Worm (Caenorhabditis elegans) whole organism, L1 larva: ENCODE results near the gene K03B8.11.
"Not testable (repeated sequence)": the region's sequence is repeated elsewhere in the genome, so short reads cannot be mapped to it uniquely, and the experiment has no call there.

ENCODE experiments used
- C04F5.9 ChIP-seq: sonication (generic microtip); optimal IDR thresholded peaks from 2 replicates; lab custom pipeline; 2016; ENCODE audit warnings: missing genetic modification characterization, missing compliant biosample characterization
- Y116A8C.19 ChIP-seq: sonication (generic microtip); optimal IDR thresholded peaks from 2 replicates; lab custom pipeline; 2016; ENCODE audit warnings: missing compliant biosample characterization, missing genetic modification characterization, borderline replicate concordance
- aly-2 ChIP-seq: fragments of 150-350 bp; optimal IDR thresholded peaks from 2 replicates; lab custom pipeline; 2014; ENCODE audit warnings: missing biosample characterization, missing genetic modification characterization
- ama-1 ChIP-seq: fragments of 150-350 bp; optimal IDR thresholded peaks from 2 replicates; lab custom pipeline; 2014
- blmp-1 ChIP-seq: fragments of 150-350 bp; optimal IDR thresholded peaks from 2 replicates; lab custom pipeline; 2014; ENCODE audit warnings: missing biosample characterization, missing genetic modification characterization
- ceh-63 ChIP-seq: fragments of 200-800 bp; sonication (Bioruptor generic); optimal IDR thresholded peaks from 2 replicates; lab custom pipeline; 2018; ENCODE audit warnings: mild to moderate bottlenecking, missing genetic modification characterization, missing compliant biosample characterization
- ceh-82 ChIP-seq, 3 experiments: fragments of 150-350 bp in 1 of 3; sonication (generic microtip) in 2 of 3; optimal IDR thresholded peaks; 2 replicates each; lab custom pipeline; 2014 to 2017; ENCODE audit warnings: missing biosample characterization in 3 of 3, missing genetic modification characterization in 3 of 3
- efl-1 ChIP-seq, 4 experiments: fragments of 150-350 bp; optimal IDR thresholded peaks in 3 of 4; peaks in 1 of 4; 1 replicate in 1 of 4; 2 replicates in 3 of 4; lab custom pipeline; 2014; ENCODE audit warnings: missing biosample characterization in 2 of 4, missing genetic modification characterization in 2 of 4, missing genetic modification reagents in 2 of 4
- elt-2 ChIP-seq: sonication (generic microtip); optimal IDR thresholded peaks from 2 replicates; lab custom pipeline; 2016; ENCODE audit warnings: missing genetic modification characterization, mild to moderate bottlenecking, inconsistent platforms, missing compliant biosample characterization, missing genetic modification reagents
- fkh-8 ChIP-seq: sonication (generic microtip); optimal IDR thresholded peaks from 2 replicates; lab custom pipeline; 2016; ENCODE audit warnings: mild to moderate bottlenecking, missing genetic modification characterization, missing compliant biosample characterization
- grh-1 ChIP-seq: fragments of 200-800 bp; sonication (Bioruptor generic); IDR thresholded peaks from 2 replicates; pipeline ENCODE4 v1.3.6; 2022; ENCODE audit warnings: missing genetic modification reagents, missing genetic modification characterization, missing compliant biosample characterization
- hlh-17 ChIP-seq: fragments of 200-800 bp; sonication (Bioruptor generic); optimal IDR thresholded peaks from 2 replicates; lab custom pipeline; 2018; ENCODE audit warnings: missing genetic modification characterization, mild to moderate bottlenecking, missing compliant biosample characterization, moderate library complexity, borderline replicate concordance
- hlh-4 ChIP-seq: sonication (generic microtip); optimal IDR thresholded peaks from 2 replicates; lab custom pipeline; 2016; ENCODE audit warnings: mild to moderate bottlenecking, missing genetic modification characterization, missing compliant biosample characterization
- jun-1 ChIP-seq: fragments of 150-350 bp; optimal IDR thresholded peaks from 2 replicates; lab custom pipeline; 2014; ENCODE audit warnings: missing biosample characterization, missing genetic modification reagents, missing genetic modification characterization
- lin-15B ChIP-seq: fragments of 150-350 bp; sonication (generic microtip); optimal IDR thresholded peaks from 3 replicates; lab custom pipeline; 2014; ENCODE audit warnings: missing biosample characterization, missing genetic modification characterization
- lin-35 ChIP-seq, 2 experiments: fragments of 150-350 bp; optimal IDR thresholded peaks; 2 replicates each; lab custom pipeline; 2014; ENCODE audit warnings: missing biosample characterization in 2 of 2, missing genetic modification characterization in 2 of 2, missing genetic modification reagents in 2 of 2
- lir-3 ChIP-seq: sonication (generic microtip); optimal IDR thresholded peaks from 2 replicates; lab custom pipeline; 2016; ENCODE audit warnings: mild to moderate bottlenecking, missing genetic modification characterization, moderate library complexity, missing compliant biosample characterization; ENCODE audit not compliant: poor library complexity
- lsy-2 ChIP-seq, 2 experiments: fragments of 150-350 bp; optimal IDR thresholded peaks; 2 replicates each; lab custom pipeline; 2014; ENCODE audit warnings: missing biosample characterization in 2 of 2, missing genetic modification characterization in 2 of 2
- mab-9 ChIP-seq: fragments of 200-800 bp; sonication (Bioruptor generic); IDR thresholded peaks from 2 replicates; pipeline ENCODE4 v1.3.6; 2022; ENCODE audit warnings: missing genetic modification reagents, missing genetic modification characterization, missing compliant biosample characterization
- mef-2 ChIP-seq: fragments of 150-350 bp; optimal IDR thresholded peaks from 2 replicates; lab custom pipeline; 2014; ENCODE audit warnings: missing biosample characterization, missing genetic modification characterization
- mep-1 ChIP-seq: fragments of 150-350 bp; optimal IDR thresholded peaks from 2 replicates; lab custom pipeline; 2014; ENCODE audit warnings: missing biosample characterization, missing genetic modification characterization
- nhr-237 ChIP-seq: fragments of 150-350 bp; optimal IDR thresholded peaks from 2 replicates; lab custom pipeline; 2014; ENCODE audit warnings: missing biosample characterization, missing genetic modification characterization
- nhr-28 ChIP-seq: fragments of 150-350 bp; optimal IDR thresholded peaks from 2 replicates; lab custom pipeline; 2014; ENCODE audit warnings: missing biosample characterization, missing genetic modification characterization
- nhr-47 ChIP-seq: sonication (generic microtip); optimal IDR thresholded peaks from 2 replicates; lab custom pipeline; 2016; ENCODE audit warnings: mild to moderate bottlenecking, missing genetic modification characterization, moderate library complexity, missing compliant biosample characterization
- nhr-76 ChIP-seq: sonication (generic microtip); optimal IDR thresholded peaks from 2 replicates; lab custom pipeline; 2017; ENCODE audit warnings: missing biosample characterization, missing genetic modification characterization
- nhr-85 ChIP-seq: sonication (generic microtip); peaks from one replicate; lab custom pipeline; 2016; ENCODE audit warnings: missing genetic modification characterization, inconsistent platforms, missing compliant biosample characterization
- nhr-90 ChIP-seq: sonication (generic microtip); optimal IDR thresholded peaks from 2 replicates; lab custom pipeline; 2016; ENCODE audit warnings: mild to moderate bottlenecking, missing genetic modification characterization, missing compliant biosample characterization; ENCODE audit not compliant: poor library complexity
- pqm-1 ChIP-seq: sonication (generic microtip); optimal IDR thresholded peaks from 3 replicates; lab custom pipeline; 2017; ENCODE audit warnings: missing biosample characterization, missing genetic modification characterization
- snu-23 ChIP-seq: sonication (generic microtip); optimal IDR thresholded peaks from 2 replicates; lab custom pipeline; 2016; ENCODE audit warnings: missing genetic modification characterization, missing compliant biosample characterization
- sox-4 ChIP-seq: sonication (generic microtip); optimal IDR thresholded peaks from 2 replicates; lab custom pipeline; 2016; ENCODE audit warnings: missing genetic modification characterization, missing compliant biosample characterization
- tlp-1 ChIP-seq: fragments of 150-350 bp; optimal IDR thresholded peaks from 2 replicates; lab custom pipeline; 2014; ENCODE audit warnings: missing biosample characterization, missing genetic modification characterization
- unc-130 ChIP-seq: fragments of 150-350 bp; optimal IDR thresholded peaks from 2 replicates; lab custom pipeline; 2017; ENCODE audit warnings: missing biosample characterization, missing genetic modification characterization, inconsistent platforms
- unc-30 ChIP-seq: sonication (generic microtip); optimal IDR thresholded peaks from 2 replicates; lab custom pipeline; 2017; ENCODE audit warnings: missing biosample characterization, missing genetic modification characterization
- unc-62 ChIP-seq: fragments of 150-350 bp; optimal IDR thresholded peaks from 2 replicates; lab custom pipeline; 2014; ENCODE audit warnings: missing biosample characterization, missing genetic modification reagents, missing genetic modification characterization
- unc-86 ChIP-seq: sonication (generic microtip); optimal IDR thresholded peaks from 2 replicates; lab custom pipeline; 2016; ENCODE audit warnings: missing genetic modification characterization, missing compliant biosample characterization
- xbp-1 ChIP-seq: sonication (generic microtip); optimal IDR thresholded peaks from 2 replicates; lab custom pipeline; 2016; ENCODE audit warnings: missing genetic modification characterization, missing compliant biosample characterization

The K03B8.11 gene

ce11 chrV:11402610-11403009 lies 12.3 kb upstream of the K03B8.11 start, which contains the start of gene nas-19:
Gene nas-19, minus strand, starts transcription at chrV:11402710.
- no peak for TF ChIP-seq mab-9 (GFP tag; lab: Robert Waterston, UW)
- TF ChIP-seq pqm-1 (tag; lab: Kevin White, UChicago): no peak
- TF ChIP-seq nhr-76 (tag; lab: Kevin White, UChicago): no peak
- no peak for TF ChIP-seq Y116A8C.19 (tag; lab: Kevin White, UChicago)
- no peak for TF ChIP-seq unc-62 (GFP tag; lab: Kevin White, UChicago)
- no peak for TF ChIP-seq snu-23 (GFP tag; lab: Kevin White, UChicago)
- no peak for TF ChIP-seq lir-3 (tag; lab: Kevin White, UChicago)
- no peak for TF ChIP-seq ceh-82 (tag; optimal IDR thresholded peaks at IDR 0.05; lab: Kevin White, UChicago)
- no peak for TF ChIP-seq unc-130 (tag; lab: Kevin White, UChicago)

DNA sequence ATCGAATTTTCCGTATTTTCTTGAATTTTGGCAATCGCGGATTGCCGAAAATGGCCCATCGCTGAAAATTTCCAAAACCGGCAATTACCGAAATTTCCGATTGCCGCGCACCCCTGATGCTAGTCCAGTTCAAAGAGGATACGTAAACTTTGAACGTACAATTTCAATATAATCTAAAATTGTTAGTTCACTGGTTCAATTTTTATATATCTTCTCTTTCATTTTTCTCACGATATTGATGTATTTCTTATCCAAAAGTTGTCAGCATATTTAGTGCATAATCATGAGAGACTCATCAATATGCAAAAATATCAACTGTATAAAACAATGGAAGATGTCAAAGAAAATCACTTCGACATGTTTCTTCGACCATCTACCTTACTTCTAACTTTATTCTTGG lies 8.3 kb upstream of the K03B8.11 start, which contains the start of gene nas-17:
nas-17 (plus strand) TSS at position 301 of the 400 bp plus-strand sequence.
- TF ChIP-seq unc-130 (tag; lab: Kevin White, UChicago) (no peak), jun-1 (tag; lab: Kevin White, UChicago) (no peak), nhr-237 (tag; lab: Kevin White, UChicago) (no peak), xbp-1 (no peak), hlh-4 (no peak), nhr-28 (tag; lab: Kevin White, UChicago) (no peak), nhr-90 (tag; lab: Kevin White, UChicago) (no peak), mef-2 (tag; lab: Kevin White, UChicago) (no peak), unc-30 (tag; lab: Kevin White, UChicago) (no peak), elt-2 (tag; lab: Kevin White, UChicago) (no peak), fkh-8 (tag; lab: Kevin White, UChicago) (no peak), lir-3 (tag; lab: Kevin White, UChicago) (no peak), blmp-1 (tag; lab: Kevin White, UChicago) (no peak), C04F5.9 (tag; lab: Kevin White, UChicago) (no peak), Y116A8C.19 (tag; lab: Kevin White, UChicago) (no peak), grh-1 (GFP tag; lab: Robert Waterston, UW) (no peak), tlp-1 (tag; lab: Kevin White, UChicago) (no peak)

ce11 chrV:11396134-11396533 lies 5.8 kb upstream of the K03B8.11 start, which contains the start of gene nas-18:
Gene nas-18, plus strand, starts transcription at chrV:11396434.
- not testable (repeated sequence) for TF ChIP-seq nhr-90 (tag; lab: Kevin White, UChicago); unc-86; elt-2 (tag; lab: Kevin White, UChicago)

- TF ChIP-seq unc-30 (tag; lab: Kevin White, UChicago); lin-15B; lsy-2 (tag; optimal IDR thresholded peaks at IDR 0.05; lab: Kevin White, UChicago): not testable (repeated sequence)
These were observed 4.7 kb upstream of the K03B8.11 start, which contains the start of gene K03B8.4 for ce11 chrV:11395024-11395423. Gene K03B8.4, minus strand, starts transcription at chrV:11395124.

DNA sequence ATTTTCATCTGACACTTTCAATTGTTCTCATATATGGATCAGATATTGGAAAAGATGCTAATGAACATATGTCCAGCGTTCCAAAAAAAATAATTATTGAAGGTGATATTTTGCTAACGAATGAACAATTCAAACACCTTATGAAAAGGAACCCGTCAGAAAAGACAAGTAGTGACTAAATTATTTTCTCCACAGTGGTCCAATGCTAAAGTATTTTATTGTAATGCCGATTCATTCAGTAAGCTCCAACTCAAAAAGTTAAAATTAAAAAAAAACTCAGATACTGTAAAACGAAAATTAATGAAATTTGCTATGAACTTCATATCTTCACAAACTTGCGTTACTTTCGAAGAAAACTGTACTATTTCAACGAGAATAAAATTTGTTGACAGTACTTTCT lies 1.7 kb upstream of the K03B8.11 start, which contains the start of gene nas-16:
nas-16 (plus strand) TSS at position 301 of the 400 bp plus-strand sequence.
- TF ChIP-seq lin-35 (GFP tag; optimal IDR thresholded peaks at IDR 0.05; lab: Kevin White, UChicago) (no peak), lir-3 (tag; lab: Kevin White, UChicago) (no peak), nhr-47 (no peak), tlp-1 (tag; lab: Kevin White, UChicago) (no peak), efl-1 (optimal IDR thresholded peaks at IDR 0.05; lab: Kevin White, UChicago) (no peak), efl-1 (GFP tag; optimal IDR thresholded peaks at IDR 0.05 in 1 of 2; lab: Kevin White, UChicago) (no peak), hlh-17 (no peak), fkh-8 (tag; lab: Kevin White, UChicago) (no peak), nhr-85 (tag; lab: Kevin White, UChicago) (no peak), aly-2 (tag; lab: Kevin White, UChicago) (no peak), ama-1 (lab: Kevin White, UChicago) (no peak), mep-1 (tag; lab: Kevin White, UChicago) (no peak), ceh-63 (no peak), sox-4 (no peak)
